Fruit fly (Drosophila melanogaster) whole organism, prepupa: ENCODE data around the gene CG31683.
"Not testable (repeated sequence)": the region's sequence is repeated elsewhere in the genome, so short reads cannot be mapped to it uniquely, and the experiment has no call there.

Experiments
- Blimp-1 ChIP-seq: fragments of 200-800 bp; sonication (Bioruptor generic); optimal IDR thresholded peaks from 3 replicates; lab custom pipeline; 2017; ENCODE audit warnings: missing biosample characterization, missing genetic modification characterization, mild to moderate bottlenecking, moderate library complexity, missing genetic modification reagents
- CG10631 ChIP-seq: fragments of 200-800 bp; sonication (Bioruptor generic); optimal IDR thresholded peaks from 2 replicates; lab custom pipeline; 2016; ENCODE audit warnings: missing biosample characterization, missing genetic modification characterization
- CG10669 ChIP-seq: fragments of 200-800 bp; sonication (Bioruptor generic); optimal IDR thresholded peaks from 3 replicates; lab custom pipeline; 2018; ENCODE audit warnings: missing biosample characterization, mild to moderate bottlenecking, missing genetic modification characterization, moderate library complexity
- CG11294 ChIP-seq: fragments of 200-800 bp; sonication (Bioruptor generic); IDR thresholded peaks from 2 replicates; pipeline ENCODE4 v1.3.6; 2022; ENCODE audit warnings: missing biosample characterization, missing genetic modification characterization
- CG11762 ChIP-seq: fragments of 200-800 bp; sonication (Bioruptor generic); optimal IDR thresholded peaks from 3 replicates; lab custom pipeline; 2016; ENCODE audit warnings: missing biosample characterization, missing genetic modification characterization; ENCODE audit not compliant: insufficient read depth
- CG11902 ChIP-seq: fragments of 200-800 bp; sonication (Bioruptor generic); optimal IDR thresholded peaks from 3 replicates; lab custom pipeline; 2016; ENCODE audit warnings: missing biosample characterization, missing genetic modification characterization
- CG15336 ChIP-seq: fragments of 200-800 bp; sonication (Bioruptor generic); IDR thresholded peaks from 2 replicates; pipeline ENCODE4 v1.3.6; 2022; ENCODE audit warnings: missing biosample characterization, missing genetic modification characterization
- CG1621 ChIP-seq: fragments of 200-800 bp; sonication (Bioruptor generic); optimal IDR thresholded peaks from 3 replicates; lab custom pipeline; 2018; ENCODE audit warnings: missing biosample characterization, mild to moderate bottlenecking, missing genetic modification characterization
- CG31627 ChIP-seq: fragments of 200-800 bp; sonication (Bioruptor generic); optimal IDR thresholded peaks from 3 replicates; lab custom pipeline; 2016; ENCODE audit warnings: missing biosample characterization, missing genetic modification characterization
- CG32006 ChIP-seq: fragments of 200-800 bp; sonication (Bioruptor generic); optimal IDR thresholded peaks from 3 replicates; lab custom pipeline; 2017; ENCODE audit warnings: missing biosample characterization, mild to moderate bottlenecking, missing genetic modification characterization
- CG3919 ChIP-seq: fragments of 200-800 bp; sonication (Bioruptor generic); optimal IDR thresholded peaks from 3 replicates; lab custom pipeline; 2016; ENCODE audit warnings: missing biosample characterization, missing genetic modification characterization
- CG6163 ChIP-seq: fragments of 200-800 bp; sonication (Bioruptor generic); IDR thresholded peaks from 3 replicates; pipeline ENCODE4 v1.3.6; 2022; ENCODE audit warnings: missing biosample characterization, missing genetic modification characterization
- CG6276 ChIP-seq: fragments of 200-800 bp; sonication (Bioruptor generic); optimal IDR thresholded peaks from 2 replicates; lab custom pipeline; 2017; ENCODE audit warnings: missing biosample characterization, mild to moderate bottlenecking, missing genetic modification characterization
- CG6792 ChIP-seq: fragments of 200-800 bp; sonication (Bioruptor generic); optimal IDR thresholded peaks from 3 replicates; lab custom pipeline; 2016; ENCODE audit warnings: missing biosample characterization, missing genetic modification characterization
- CG6808 ChIP-seq: fragments of 200-800 bp; sonication (Bioruptor generic); optimal IDR thresholded peaks from 3 replicates; lab custom pipeline; 2017; ENCODE audit warnings: missing biosample characterization, missing genetic modification characterization, mild to moderate bottlenecking, moderate library complexity, missing genetic modification reagents
- CG6854 ChIP-seq: fragments of 200-800 bp; sonication (Bioruptor generic); optimal IDR thresholded peaks from 2 replicates; lab custom pipeline; 2017; ENCODE audit warnings: missing biosample characterization, mild to moderate bottlenecking, missing genetic modification characterization
- CG7368 ChIP-seq: fragments of 200-800 bp; sonication (Bioruptor generic); optimal IDR thresholded peaks from 3 replicates; lab custom pipeline; 2016; ENCODE audit warnings: missing biosample characterization, missing genetic modification characterization
- CG8119 ChIP-seq: fragments of 200-800 bp; sonication (Bioruptor generic); IDR thresholded peaks from 3 replicates; pipeline ENCODE4 v1.3.6; 2022; ENCODE audit warnings: missing biosample characterization, missing genetic modification characterization
- CG8319 ChIP-seq: fragments of 200-800 bp; sonication (Bioruptor generic); optimal IDR thresholded peaks from 3 replicates; lab custom pipeline; 2016; ENCODE audit warnings: missing biosample characterization, missing genetic modification characterization
- CG8632 ChIP-seq: fragments of 200-800 bp; sonication (Bioruptor generic); optimal IDR thresholded peaks from 3 replicates; lab custom pipeline; 2016; ENCODE audit warnings: missing biosample characterization, missing genetic modification characterization
- CG9139 ChIP-seq: fragments of 200-800 bp; sonication (Bioruptor generic); optimal IDR thresholded peaks from 3 replicates; lab custom pipeline; 2017; ENCODE audit warnings: missing biosample characterization, mild to moderate bottlenecking, missing genetic modification characterization
- Eip75B ChIP-seq: fragments of 200-800 bp; sonication (Bioruptor generic); optimal IDR thresholded peaks from 3 replicates; lab custom pipeline; 2016; ENCODE audit warnings: missing biosample characterization, missing genetic modification characterization
- Eip93F ChIP-seq: fragments of 200-800 bp; sonication (Bioruptor generic); optimal IDR thresholded peaks from 2 replicates; lab custom pipeline; 2016; ENCODE audit warnings: missing biosample characterization, mild to moderate bottlenecking, missing genetic modification characterization
- Ets21C ChIP-seq: fragments of 200-800 bp; sonication (Bioruptor generic); optimal IDR thresholded peaks from 3 replicates; lab custom pipeline; 2016; ENCODE audit warnings: missing biosample characterization, missing genetic modification characterization
- Gug ChIP-seq: fragments of 200-800 bp; sonication (Bioruptor generic); IDR thresholded peaks from 2 replicates; pipeline ENCODE4 v1.3.6; 2022; ENCODE audit warnings: missing biosample characterization, missing genetic modification characterization
- Hr38 ChIP-seq: sonication (Bioruptor generic); optimal IDR thresholded peaks from 2 replicates; lab custom pipeline; 2016; ENCODE audit warnings: missing biosample characterization, missing genetic modification characterization
- Hr39 ChIP-seq: fragments of 200-800 bp; sonication (Bioruptor generic); optimal IDR thresholded peaks from 2 replicates; lab custom pipeline; 2016; ENCODE audit warnings: missing biosample characterization, missing genetic modification characterization
- Hr4 ChIP-seq: fragments of 200-800 bp; sonication (Bioruptor generic); optimal IDR thresholded peaks from 3 replicates; lab custom pipeline; 2016; ENCODE audit warnings: missing biosample characterization, missing genetic modification characterization
- Lpt ChIP-seq: fragments of 200-800 bp; sonication (Bioruptor generic); optimal IDR thresholded peaks from 3 replicates; lab custom pipeline; 2016; ENCODE audit warnings: missing biosample characterization, missing genetic modification characterization
- OdsH ChIP-seq: fragments of 200-800 bp; sonication (Bioruptor generic); optimal IDR thresholded peaks from 3 replicates; lab custom pipeline; 2016; ENCODE audit warnings: missing biosample characterization, missing genetic modification characterization
- Smox ChIP-seq: fragments of 200-800 bp; sonication (Bioruptor generic); optimal IDR thresholded peaks from 3 replicates; lab custom pipeline; 2016; ENCODE audit warnings: missing biosample characterization, missing genetic modification characterization
- Sox102F ChIP-seq: fragments of 200-800 bp; sonication (Bioruptor generic); optimal IDR thresholded peaks from 2 replicates; lab custom pipeline; 2016; ENCODE audit warnings: missing biosample characterization, mild to moderate bottlenecking, missing genetic modification characterization
- Sox14 ChIP-seq: fragments of 200-800 bp; sonication (Bioruptor generic); optimal IDR thresholded peaks from 3 replicates; lab custom pipeline; 2016; ENCODE audit warnings: missing biosample characterization, missing genetic modification characterization
- Sox15 ChIP-seq: fragments of 200-800 bp; sonication (Bioruptor generic); optimal IDR thresholded peaks from 3 replicates; lab custom pipeline; 2016; ENCODE audit warnings: missing biosample characterization, missing genetic modification characterization
- achi ChIP-seq: fragments of 200-800 bp; sonication (Bioruptor generic); optimal IDR thresholded peaks from 3 replicates; lab custom pipeline; 2016; ENCODE audit warnings: missing biosample characterization, missing genetic modification characterization
- acj6 ChIP-seq: fragments of 200-800 bp; sonication (Bioruptor generic); optimal IDR thresholded peaks from 3 replicates; lab custom pipeline; 2016; ENCODE audit warnings: missing biosample characterization, missing genetic modification characterization
- cyc ChIP-seq: fragments of 200-800 bp; sonication (Bioruptor generic); optimal IDR thresholded peaks from 3 replicates; lab custom pipeline; 2016; ENCODE audit warnings: missing biosample characterization, missing genetic modification characterization
- dac ChIP-seq: fragments of 200-800 bp; sonication (Bioruptor generic); optimal IDR thresholded peaks from 2 replicates; lab custom pipeline; 2017; ENCODE audit warnings: missing biosample characterization, mild to moderate bottlenecking, missing genetic modification characterization
- dsx ChIP-seq: fragments of 200-800 bp; optimal IDR thresholded peaks from 3 replicates; lab custom pipeline; 2019; ENCODE audit warnings: missing biosample characterization, mild to moderate bottlenecking, missing genetic modification characterization, moderate library complexity; ENCODE audit not compliant: poor library complexity, severe bottlenecking
- eg ChIP-seq: fragments of 200-800 bp; sonication (Bioruptor generic); IDR thresholded peaks from 3 replicates; pipeline ENCODE4 v1.3.6; 2022; ENCODE audit warnings: missing biosample characterization, missing genetic modification characterization
- esn ChIP-seq: fragments of 200-800 bp; sonication (Bioruptor generic); optimal IDR thresholded peaks from 2 replicates; lab custom pipeline; 2016; ENCODE audit warnings: missing biosample characterization, mild to moderate bottlenecking, missing genetic modification characterization, moderate library complexity
- fd59A ChIP-seq: fragments of 200-800 bp; sonication (Bioruptor generic); optimal IDR thresholded peaks from 2 replicates; lab custom pipeline; 2017; ENCODE audit warnings: missing biosample characterization, mild to moderate bottlenecking, missing genetic modification characterization, missing genetic modification reagents
- fd85E ChIP-seq: fragments of 200-800 bp; sonication (Bioruptor generic); optimal IDR thresholded peaks from 3 replicates; lab custom pipeline; 2016; ENCODE audit warnings: missing biosample characterization, missing genetic modification characterization
- net ChIP-seq: fragments of 200-800 bp; sonication (Bioruptor generic); optimal IDR thresholded peaks from 3 replicates; lab custom pipeline; 2016; ENCODE audit warnings: missing biosample characterization, missing genetic modification characterization
- pdm3 ChIP-seq: fragments of 200-800 bp; sonication (Bioruptor generic); optimal IDR thresholded peaks from 3 replicates; lab custom pipeline; 2016; ENCODE audit warnings: missing biosample characterization, missing genetic modification characterization
- spab ChIP-seq: fragments of 200-800 bp; sonication (Bioruptor generic); optimal IDR thresholded peaks from 2 replicates; lab custom pipeline; 2017; ENCODE audit warnings: missing biosample characterization, mild to moderate bottlenecking, missing genetic modification characterization, missing genetic modification reagents
- ss ChIP-seq, 2 experiments: fragments of 200-800 bp; sonication (Bioruptor generic); optimal IDR thresholded peaks; 2 replicates in 1 of 2; 3 replicates in 1 of 2; lab custom pipeline; 2017 to 2018; ENCODE audit warnings: mild to moderate bottlenecking in 2 of 2, missing biosample characterization in 2 of 2, missing genetic modification characterization in 2 of 2, moderate library complexity in 1 of 2
- svp ChIP-seq: fragments of 200-800 bp; sonication (Bioruptor generic); peaks from one replicate; lab custom pipeline; 2016; ENCODE audit warnings: missing biosample characterization, missing genetic modification characterization
- vri ChIP-seq: fragments of 200-800 bp; sonication (Bioruptor generic); optimal IDR thresholded peaks from 3 replicates; lab custom pipeline; 2016; ENCODE audit warnings: missing biosample characterization, mild to moderate bottlenecking, missing genetic modification characterization

CG31683 gene

DNA sequence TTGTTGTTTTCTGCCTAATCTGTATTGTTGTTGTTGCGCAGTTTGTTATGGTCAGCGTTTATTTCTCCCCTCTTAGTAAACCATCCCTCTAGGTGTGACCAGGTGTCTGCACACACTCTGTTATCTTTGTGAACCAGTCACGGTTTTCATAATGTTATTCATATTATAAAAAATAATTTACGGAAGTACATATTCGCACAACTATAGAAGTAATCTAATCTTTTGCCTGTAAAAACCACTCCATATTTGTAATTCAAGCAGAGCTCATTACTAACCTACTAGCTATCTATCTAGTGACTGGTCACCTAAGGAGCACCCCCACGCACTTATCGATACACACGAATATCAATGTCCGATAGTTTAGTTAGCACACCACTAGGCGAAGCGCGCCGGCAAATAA lies at the start of gene CG31683, which contains the start of gene CG31687:
Gene CG31683 (minus strand): TSS at position 101 of the 400 bp plus-strand sequence.
Gene CG31687 (plus strand): TSS at position 362 of the 400 bp plus-strand sequence.
- not testable (repeated sequence) for TF ChIP-seq Sox14 (GFP tag; lab: Kevin White, UChicago); CG8632; Eip93F (GFP tag; lab: Kevin White, UChicago)

DNA sequence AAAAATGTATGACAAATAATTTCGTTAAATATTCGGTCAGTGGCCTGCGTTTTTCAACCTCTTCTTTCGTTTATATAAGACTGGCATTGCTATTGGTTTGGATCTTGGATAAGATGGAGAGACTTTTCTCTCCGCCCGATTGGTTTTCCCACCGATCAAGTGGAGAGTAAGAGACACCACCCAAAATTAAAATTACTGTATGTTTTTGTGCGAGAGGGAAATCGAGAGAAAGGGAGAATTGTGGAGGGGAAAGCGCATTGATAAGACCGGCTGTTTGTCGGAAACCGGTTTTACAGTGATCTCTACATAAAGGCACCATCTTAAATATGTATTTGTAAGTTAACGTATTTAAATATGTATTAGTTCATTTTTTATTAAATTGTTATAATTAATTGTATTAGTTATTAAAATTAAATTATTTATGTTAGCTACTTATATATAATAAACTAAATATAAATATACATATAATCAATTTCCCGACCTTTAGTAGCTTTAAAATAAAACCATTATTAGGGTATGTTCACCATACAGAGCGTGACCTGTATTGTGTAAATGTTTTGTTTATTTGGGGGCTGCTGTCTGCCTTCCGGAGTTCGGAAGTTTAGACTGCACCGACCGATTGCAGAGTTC lies 44.8 kb upstream of the CG31683 start, which contains the start of gene CG34007:
Gene CG34007 (plus strand): TSS at position 608 of the 630 bp plus-strand sequence.
- TF ChIP-seq CG11294 (no peak), dsx (no peak), Hr38 (GFP tag; lab: Kevin White, UChicago) (no peak), CG1621 (tag; lab: Kevin White, UChicago) (no peak), CG3919 (GFP tag; lab: Kevin White, UChicago) (peak; percentile 5), Eip75B (GFP tag; lab: Kevin White, UChicago) (no peak), achi (GFP tag; lab: Kevin White, UChicago) (peak; percentile 55), CG8319 (GFP tag; lab: Kevin White, UChicago) (no peak), CG7368 (no peak), ss (GFP tag; optimal IDR thresholded peaks at IDR 0.05; lab: Kevin White, UChicago) (no peak), CG6276 (GFP tag; lab: Kevin White, UChicago) (peak; percentile 60), CG15336 (GFP tag; lab: Robert Waterston, UW) (peak; percentile 73), CG10631 (peak; percentile 50), Sox15 (no peak), CG11762 (GFP tag; lab: Kevin White, UChicago) (no peak), CG11902 (GFP tag; lab: Kevin White, UChicago) (peak; percentile 21), net (GFP tag; lab: Kevin White, UChicago) (peak; percentile 10), CG6792 (peak; percentile 35), Smox (GFP tag; lab: Kevin White, UChicago) (no peak), CG6854 (GFP tag; lab: Kevin White, UChicago) (peak; percentile 14), vri (GFP tag; lab: Kevin White, UChicago) (no peak), pdm3 (GFP tag; lab: Kevin White, UChicago) (no peak), CG6808 (GFP tag; lab: Kevin White, UChicago) (no peak), Gug (GFP tag; lab: Robert Waterston, UW) (no peak), fd85E (GFP tag; lab: Kevin White, UChicago) (no peak), eg (GFP tag; lab: Robert Waterston, UW) (peak; percentile 64), Sox14 (GFP tag; lab: Kevin White, UChicago) (peak; percentile 18), CG10669 (GFP tag; lab: Kevin White, UChicago) (no peak), spab (no peak), Ets21C (no peak), OdsH (GFP tag; lab: Kevin White, UChicago) (peak; percentile 54), cyc (GFP tag; lab: Kevin White, UChicago) (no peak), acj6 (peak; percentile 35), Hr39 (no peak), CG32006 (GFP tag; lab: Kevin White, UChicago) (peak; percentile 84), fd59A (GFP tag; lab: Kevin White, UChicago) (no peak), Lpt (GFP tag; lab: Kevin White, UChicago) (no peak), CG9139 (no peak), CG8632 (peak; percentile 37), CG31627 (GFP tag; lab: Kevin White, UChicago) (no peak), CG6163 (GFP tag; lab: Robert Waterston, UW) (0 out of 3 replicates have a peak, but pooled peaks have one; percentile 9), svp (GFP tag; lab: Kevin White, UChicago) (peak; percentile 54), dac (GFP tag; lab: Kevin White, UChicago) (no peak), Blimp-1 (GFP tag; lab: Kevin White, UChicago) (peak; percentile 29), esn (GFP tag; lab: Kevin White, UChicago) (no peak), Sox102F (peak; percentile 3), Hr4 (GFP tag; lab: Kevin White, UChicago) (peak; percentile 18), CG8119 (peak; percentile 88)
